Worm (Caenorhabditis elegans) whole organism, L2 larva: ENCODE data around the gene C49C3.21.

ENCODE experiments used
- R02D3.7 ChIP-seq: fragments of 150-350 bp; optimal IDR thresholded peaks from 2 replicates; lab custom pipeline; 2014; ENCODE audit warnings: missing biosample characterization, missing genetic modification characterization
- Y55F3AM.14 ChIP-seq: fragments of 200-800 bp; sonication (Bioruptor generic); optimal IDR thresholded peaks from 2 replicates; lab custom pipeline; 2018; ENCODE audit warnings: mild to moderate bottlenecking, missing genetic modification characterization, missing compliant biosample characterization
- alr-1 ChIP-seq: fragments of 150-350 bp; optimal IDR thresholded peaks from 2 replicates; lab custom pipeline; 2014; ENCODE audit warnings: missing biosample characterization, missing genetic modification characterization
- ama-1 ChIP-seq: fragments of 150-350 bp; optimal IDR thresholded peaks from 2 replicates; lab custom pipeline; 2018; ENCODE audit warnings: inconsistent platforms
- egl-27 ChIP-seq: sonication (generic microtip); optimal IDR thresholded peaks from 3 replicates; lab custom pipeline; 2017; ENCODE audit warnings: missing biosample characterization, missing genetic modification reagents, missing genetic modification characterization
- lin-39 ChIP-seq: fragments of 150-350 bp; optimal IDR thresholded peaks from 2 replicates; lab custom pipeline; 2014; ENCODE audit warnings: missing biosample characterization, missing genetic modification reagents, missing genetic modification characterization
- nhr-129 ChIP-seq: fragments of 150-350 bp; optimal IDR thresholded peaks from 2 replicates; lab custom pipeline; 2014; ENCODE audit warnings: missing biosample characterization, missing genetic modification characterization

- TF ChIP-seq egl-27 (tag; lab: Kevin White, UChicago) (no peak), ama-1 (lab: Kevin White, UChicago) (no peak), nhr-129 (no peak), alr-1 (tag; lab: Kevin White, UChicago) (no peak), Y55F3AM.14 (GFP tag; lab: Kevin White, UChicago) (no peak), lin-39 (tag; lab: Kevin White, UChicago) (no peak), R02D3.7 (tag; lab: Kevin White, UChicago) (no peak)
Measured at ce11 chrIV:17387442-17387967, 44.7 kb downstream of the C49C3.21 start, which contains the start of gene T02D1.8.
